Worm (Caenorhabditis elegans): Measurements from ENCODE around the gene Y59A8B.24.
A peak's percentile ranks its signal among the peaks of the same experiment; 100 is the strongest.

Y59A8B.24 gene

DNA sequence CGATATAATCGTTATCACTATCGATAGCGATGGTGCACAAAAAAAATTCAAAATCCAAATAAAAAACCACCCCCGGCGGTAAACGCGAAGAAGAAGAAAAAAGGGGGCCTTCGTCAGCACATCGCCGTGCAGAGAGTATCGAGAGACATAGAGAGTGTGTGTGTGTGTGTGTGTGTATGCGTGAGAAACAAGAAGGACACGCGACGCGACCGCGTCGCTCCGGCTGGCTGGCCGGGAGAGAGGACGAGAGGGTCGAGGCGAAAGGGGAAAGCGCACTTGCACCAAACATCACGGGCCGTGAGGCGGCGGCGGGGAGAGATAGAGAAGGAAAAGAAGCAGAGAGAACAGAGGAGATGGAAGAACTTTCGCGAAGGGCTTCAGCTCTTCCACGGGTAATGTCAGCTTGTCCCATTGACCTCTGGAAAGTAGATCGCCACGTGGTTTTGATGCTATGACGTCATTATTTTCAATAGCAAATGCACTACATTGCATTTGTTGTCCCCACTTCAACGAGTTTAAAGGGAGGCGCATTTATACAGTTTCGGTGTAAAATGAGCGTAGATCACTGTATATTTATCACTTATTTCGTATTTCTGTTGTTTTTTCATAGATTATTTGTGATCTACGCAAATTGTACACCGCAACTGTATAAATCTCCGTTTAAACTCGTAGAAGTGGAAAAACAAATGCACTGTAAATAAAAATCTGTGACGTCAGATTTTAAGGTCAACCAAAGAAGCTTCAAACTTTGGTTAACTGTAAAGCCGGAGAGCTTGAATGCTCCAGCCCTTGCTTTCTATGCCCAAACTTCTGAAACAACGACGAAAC is at the start of gene Y59A8B.24 (continued):
- TF ChIP-seq let-607 (tag; optimal IDR thresholded peaks at IDR 0.05) (peak; percentile 41 to 75), dpff-1 (tag; optimal IDR thresholded peaks at IDR 0.05) (no peak), sea-2 (GFP tag; IDR thresholded peaks at IDR 0.05) (no peak), ztf-3 (GFP tag; optimal IDR thresholded peaks at IDR 0.05) (peak; percentile 67), xnd-1 (tag; optimal IDR thresholded peaks at IDR 0.05) (no peak), ztf-25 (GFP tag; IDR thresholded peaks at IDR 0.05) (peak; percentile 78; the same call in 1 of the 2 replicates), C06A6.2 (GFP tag; conservative IDR thresholded peaks at IDR 0.05) (peak; percentile 58), attf-3 (GFP tag; conservative IDR thresholded peaks at IDR 0.05) (0 out of 2 replicates have a peak, but pooled peaks have one; percentile 28), tbx-9 (tag; optimal IDR thresholded peaks at IDR 0.05; ENCODE audit: borderline replicate concordance) (no peak), F52B5.7 (tag; optimal IDR thresholded peaks at IDR 0.05) (peak; percentile 83), ztf-28 (GFP tag; IDR thresholded peaks at IDR 0.05) (no peak), mes-4 (tag; optimal IDR thresholded peaks at IDR 0.05) (no peak), K12H6.12 (tag; optimal IDR thresholded peaks at IDR 0.05) (peak; percentile 95), Y95B8A.8 (GFP tag; IDR thresholded peaks at IDR 0.05) (peak; percentile 65; the same call in 1 of the 2 replicates), rpc-1 (optimal IDR thresholded peaks at IDR 0.05) (no peak), rpc-1 (tag; optimal IDR thresholded peaks at IDR 0.05) (no peak), hlh-12 (tag; optimal IDR thresholded peaks at IDR 0.05) (no peak), lir-1 (GFP tag; conservative IDR thresholded peaks at IDR 0.05) (peak; percentile 83), mxl-1 (tag; optimal IDR thresholded peaks at IDR 0.05) (no peak), ama-1 (optimal IDR thresholded peaks at IDR 0.05) (peak; percentile 60), ama-1 (GFP tag; optimal IDR thresholded peaks at IDR 0.05) (peak in 1 of 2 experiments; percentile 8), akir-1 (GFP tag; optimal IDR thresholded peaks at IDR 0.05) (peak; percentile 45), Y79H2A.3 (GFP tag; conservative IDR thresholded peaks at IDR 0.05) (no peak), efl-1 (GFP tag; optimal IDR thresholded peaks at IDR 0.05) (no peak), F23B12.7 (tag; optimal IDR thresholded peaks at IDR 0.05; ENCODE audit: insufficient read depth) (peak; percentile 28), bed-1 (GFP tag; IDR thresholded peaks at IDR 0.05) (0 out of 2 replicates have a peak, but pooled peaks have one; percentile 43), nhr-120 (GFP tag; IDR thresholded peaks at IDR 0.05) (no peak), nfya-1 (tag; optimal IDR thresholded peaks at IDR 0.05; ENCODE audit: borderline replicate concordance, insufficient read depth) (no peak), nfyb-1 (GFP tag; IDR thresholded peaks at IDR 0.05) (peak; percentile 92), lsy-27 (tag; optimal IDR thresholded peaks at IDR 0.05; ENCODE audit: borderline replicate concordance, insufficient read depth) (peak; percentile 14), chd-7 (tag; optimal IDR thresholded peaks at IDR 0.05) (peak; percentile 88), sptf-2 (GFP tag; optimal IDR thresholded peaks at IDR 0.05) (peak; percentile 33), mcd-1 (GFP tag; IDR thresholded peaks at IDR 0.05) (peak; percentile 89), C17E4.6 (GFP tag; IDR thresholded peaks at IDR 0.05) (peak; percentile 58; the same call in 1 of the 2 replicates), cebp-1 (GFP tag; IDR thresholded peaks at IDR 0.05) (peak; percentile 71; the same call in 1 of the 2 replicates), cebp-1 (tag; optimal IDR thresholded peaks at IDR 0.05) (peak; percentile 91), nhr-27 (tag; optimal IDR thresholded peaks at IDR 0.05) (no peak), madf-8 (GFP tag; conservative IDR thresholded peaks at IDR 0.05) (no peak), zim-3 (tag; optimal IDR thresholded peaks at IDR 0.05) (peak; percentile 32), F22D6.2 (tag; optimal IDR thresholded peaks at IDR 0.05) (peak; percentile 16), ceh-27 (GFP tag; optimal IDR thresholded peaks at IDR 0.05) (peak; percentile 98), nhr-90 (tag; optimal IDR thresholded peaks at IDR 0.05) (peak; percentile 55), lin-35 (GFP tag; optimal IDR thresholded peaks at IDR 0.05) (peak in 1 of 3 experiments; percentile 70), somi-1 (GFP tag; optimal IDR thresholded peaks at IDR 0.05) (peak; percentile 42), K11D2.4 (GFP tag; IDR thresholded peaks at IDR 0.05) (peak; percentile 87), unc-130 (GFP tag; optimal IDR thresholded peaks at IDR 0.05) (no peak), aptf-2 (GFP tag; conservative IDR thresholded peaks at IDR 0.05) (no peak)

Measured in whole organism, young adult.